Worm (Caenorhabditis elegans) whole organism, young adult: Measurements from ENCODE around the gene mtm-5.

Experiments
- B0035.1 ChIP-seq: sonication (generic microtip); optimal IDR thresholded peaks from 2 replicates; lab custom pipeline; 2016; ENCODE audit warnings: missing genetic modification characterization, mild to moderate bottlenecking, missing compliant biosample characterization, missing genotype, missing genetic modification reagents
- B0336.3 ChIP-seq: fragments of 200-800 bp; sonication (Bioruptor generic); IDR thresholded peaks from 2 replicates; pipeline ENCODE4 v1.3.6; 2022; ENCODE audit warnings: missing genetic modification characterization, missing compliant biosample characterization
- C17E4.6 ChIP-seq: fragments of 200-800 bp; sonication (Bioruptor generic); IDR thresholded peaks from 2 replicates; pipeline ENCODE4 v1.3.6; 2022; ENCODE audit warnings: missing genetic modification reagents, missing genetic modification characterization, missing compliant biosample characterization
- F10E7.11 ChIP-seq: sonication (generic microtip); optimal IDR thresholded peaks from 2 replicates; lab custom pipeline; 2017; ENCODE audit warnings: mild to moderate bottlenecking, missing genetic modification characterization, moderate library complexity, missing compliant biosample characterization
- F37B4.10 ChIP-seq: fragments of 200-800 bp; sonication (Bioruptor generic); IDR thresholded peaks from 2 replicates; pipeline ENCODE4 v1.3.6; 2022; ENCODE audit warnings: missing genetic modification characterization, missing compliant biosample characterization
- F57A8.1 ChIP-seq: fragments of 200-800 bp; sonication (Bioruptor generic); optimal IDR thresholded peaks from 2 replicates; lab custom pipeline; 2018; ENCODE audit warnings: mild to moderate bottlenecking, missing genetic modification characterization, moderate library complexity, missing compliant biosample characterization
- F57C9.4 ChIP-seq: sonication (generic microtip); optimal IDR thresholded peaks from 2 replicates; lab custom pipeline; 2017; ENCODE audit warnings: mild to moderate bottlenecking, missing genetic modification characterization, missing compliant biosample characterization
- K12H6.12 ChIP-seq: fragments of 200-800 bp; sonication (Bioruptor generic); optimal IDR thresholded peaks from 2 replicates; lab custom pipeline; 2018; ENCODE audit warnings: mild to moderate bottlenecking, missing genetic modification characterization, missing compliant biosample characterization
- Y53F4B.3 ChIP-seq: fragments of 200-800 bp; sonication (Bioruptor generic); IDR thresholded peaks from 2 replicates; pipeline ENCODE4 v1.3.6; 2022; ENCODE audit warnings: missing genetic modification reagents, missing genetic modification characterization, missing compliant biosample characterization
- Y56A3A.18 ChIP-seq: fragments of 200-800 bp; sonication (Bioruptor generic); IDR thresholded peaks from 2 replicates; pipeline ENCODE4 v1.3.6; 2022; ENCODE audit warnings: missing genetic modification reagents, missing genetic modification characterization, missing compliant biosample characterization
- Y67H2A.10 ChIP-seq: fragments of 200-800 bp; sonication (Bioruptor generic); conservative IDR thresholded peaks from 2 replicates; pipeline ENCODE4 v1.3.6; 2022; ENCODE audit warnings: missing genetic modification reagents, missing genetic modification characterization, missing compliant biosample characterization
- Y79H2A.3 ChIP-seq: fragments of 200-800 bp; sonication (Bioruptor generic); conservative IDR thresholded peaks from 2 replicates; pipeline ENCODE4 v1.3.6; 2022; ENCODE audit warnings: missing genetic modification reagents, missing genetic modification characterization, missing compliant biosample characterization
- Y95B8A.8 ChIP-seq: fragments of 200-800 bp; sonication (Bioruptor generic); IDR thresholded peaks from 2 replicates; pipeline ENCODE4 v1.3.6; 2022; ENCODE audit warnings: missing genetic modification reagents, missing genetic modification characterization, missing compliant biosample characterization
- akir-1 ChIP-seq: fragments of 200-800 bp; sonication (Bioruptor generic); optimal IDR thresholded peaks from 2 replicates; lab custom pipeline; 2018; ENCODE audit warnings: mild to moderate bottlenecking, missing genetic modification characterization, moderate library complexity, missing compliant biosample characterization
- atf-7 ChIP-seq: sonication (generic microtip); optimal IDR thresholded peaks from 2 replicates; lab custom pipeline; 2017; ENCODE audit warnings: mild to moderate bottlenecking, missing genetic modification characterization, missing compliant biosample characterization
- attf-6 ChIP-seq: fragments of 200-800 bp; sonication (Bioruptor generic); IDR thresholded peaks from 2 replicates; pipeline ENCODE4 v1.3.6; 2022; ENCODE audit warnings: missing genetic modification reagents, missing genetic modification characterization, missing compliant biosample characterization
- ceh-100 ChIP-seq: fragments of 200-800 bp; sonication (Bioruptor generic); IDR thresholded peaks from 2 replicates; pipeline ENCODE4 v1.3.6; 2022; ENCODE audit warnings: missing genetic modification reagents, missing genetic modification characterization, missing compliant biosample characterization
- ceh-91 ChIP-seq: fragments of 200-800 bp; sonication (Bioruptor generic); IDR thresholded peaks from 2 replicates; pipeline ENCODE4 v1.3.6; 2022; ENCODE audit warnings: missing genetic modification reagents, missing genetic modification characterization, missing compliant biosample characterization
- dox-1 ChIP-seq: fragments of 200-800 bp; sonication (Bioruptor generic); IDR thresholded peaks from 2 replicates; pipeline ENCODE4 v1.3.6; 2022; ENCODE audit warnings: missing genetic modification reagents, missing genetic modification characterization, missing compliant biosample characterization
- egl-18 ChIP-seq: fragments of 200-800 bp; sonication (Bioruptor generic); IDR thresholded peaks from 2 replicates; pipeline ENCODE4 v1.3.6; 2022; ENCODE audit warnings: missing genetic modification reagents, missing genetic modification characterization, missing compliant biosample characterization
- egrh-3 ChIP-seq: fragments of 200-800 bp; sonication (Bioruptor generic); IDR thresholded peaks from 2 replicates; pipeline ENCODE4 v1.3.6; 2022; ENCODE audit warnings: missing genetic modification reagents, missing genetic modification characterization, missing compliant biosample characterization
- ets-4 ChIP-seq: fragments of 200-800 bp; sonication (Bioruptor generic); optimal IDR thresholded peaks from 2 replicates; lab custom pipeline; 2018; ENCODE audit warnings: mild to moderate bottlenecking, missing genetic modification characterization, missing compliant biosample characterization
- gei-17 ChIP-seq: fragments of 200-800 bp; sonication (Bioruptor generic); optimal IDR thresholded peaks from 2 replicates; lab custom pipeline; 2018; ENCODE audit warnings: mild to moderate bottlenecking, missing genetic modification characterization, missing compliant biosample characterization
- hlh-26 ChIP-seq: fragments of 200-800 bp; sonication (Bioruptor generic); conservative IDR thresholded peaks from 2 replicates; pipeline ENCODE4 v1.3.6; 2022; ENCODE audit warnings: missing genetic modification reagents, missing genetic modification characterization, missing compliant biosample characterization
- hsf-1 ChIP-seq: fragments of 200-800 bp; sonication (Bioruptor generic); IDR thresholded peaks from 2 replicates; pipeline ENCODE4 v1.3.6; 2022; ENCODE audit warnings: missing genetic modification reagents, missing genetic modification characterization, missing compliant biosample characterization
- let-526 ChIP-seq: fragments of 200-800 bp; sonication (Bioruptor generic); IDR thresholded peaks from 2 replicates; pipeline ENCODE4 v1.3.6; 2022; ENCODE audit warnings: missing genetic modification reagents, missing genetic modification characterization, missing compliant biosample characterization
- let-607 ChIP-seq, 2 experiments: fragments of 200-800 bp in 1 of 2; sonication (Bioruptor generic) in 1 of 2; sonication (generic microtip) in 1 of 2; optimal IDR thresholded peaks; 2 replicates each; lab custom pipeline; 2016 to 2018; ENCODE audit warnings: mild to moderate bottlenecking in 2 of 2, missing compliant biosample characterization in 2 of 2, missing genetic modification characterization in 2 of 2, moderate library complexity in 2 of 2, missing genotype in 1 of 2
- lin-35 ChIP-seq, 3 experiments: fragments of 150-350 bp in 2 of 3; sonication (generic microtip) in 1 of 3; optimal IDR thresholded peaks; 2 replicates each; lab custom pipeline; 2014 to 2018; ENCODE audit warnings: missing biosample characterization in 3 of 3, missing genetic modification characterization in 3 of 3, missing genetic modification reagents in 3 of 3
- lin-40 ChIP-seq: sonication (generic microtip); optimal IDR thresholded peaks from 2 replicates; lab custom pipeline; 2016; ENCODE audit warnings: missing genetic modification characterization, mild to moderate bottlenecking, missing compliant biosample characterization, missing genotype, missing genetic modification reagents
- lsy-27 ChIP-seq: sonication (generic microtip); optimal IDR thresholded peaks from 2 replicates; lab custom pipeline; 2017; ENCODE audit warnings: missing genetic modification characterization, mild to moderate bottlenecking, missing compliant biosample characterization, antibody characterized with exemption, missing genotype, borderline replicate concordance; ENCODE audit not compliant: insufficient read depth
- madf-8 ChIP-seq: fragments of 200-800 bp; sonication (Bioruptor generic); conservative IDR thresholded peaks from 2 replicates; pipeline ENCODE4 v1.3.6; 2022; ENCODE audit warnings: missing genetic modification reagents, missing genetic modification characterization, missing compliant biosample characterization
- mcd-1 ChIP-seq: fragments of 200-800 bp; sonication (Bioruptor generic); IDR thresholded peaks from 2 replicates; pipeline ENCODE4 v1.3.6; 2022; ENCODE audit warnings: missing genetic modification reagents, missing genetic modification characterization, missing compliant biosample characterization
- nfyb-1 ChIP-seq: fragments of 200-800 bp; sonication (Bioruptor generic); IDR thresholded peaks from 2 replicates; pipeline ENCODE4 v1.3.6; 2022; ENCODE audit warnings: missing genetic modification reagents, missing genetic modification characterization, missing compliant biosample characterization
- nhr-80 ChIP-seq: sonication (generic microtip); optimal IDR thresholded peaks from 2 replicates; lab custom pipeline; 2016; ENCODE audit warnings: missing genetic modification characterization, missing compliant biosample characterization
- pbrm-1 ChIP-seq: fragments of 200-800 bp; sonication (Bioruptor generic); IDR thresholded peaks from 2 replicates; pipeline ENCODE4 v1.3.6; 2022; ENCODE audit warnings: missing genetic modification reagents, missing genetic modification characterization, missing compliant biosample characterization
- sdz-38 ChIP-seq: sonication (generic microtip); optimal IDR thresholded peaks from 2 replicates; lab custom pipeline; 2016; ENCODE audit warnings: missing genotype, missing genetic modification characterization, missing compliant biosample characterization
- sea-2 ChIP-seq: fragments of 200-800 bp; sonication (Bioruptor generic); IDR thresholded peaks from 2 replicates; pipeline ENCODE4 v1.3.6; 2022; ENCODE audit warnings: missing genetic modification characterization, missing compliant biosample characterization
- snpc-1.1 ChIP-seq: sonication (generic microtip); optimal IDR thresholded peaks from 2 replicates; lab custom pipeline; 2017; ENCODE audit warnings: missing genetic modification characterization, mild to moderate bottlenecking, missing compliant biosample characterization, antibody characterized with exemption, moderate library complexity, missing genotype, missing genetic modification reagents; ENCODE audit not compliant: insufficient read depth
- sptf-2 ChIP-seq: fragments of 200-800 bp; sonication (Bioruptor generic); optimal IDR thresholded peaks from 2 replicates; lab custom pipeline; 2018; ENCODE audit warnings: mild to moderate bottlenecking, missing genetic modification characterization, missing compliant biosample characterization
- unc-130 ChIP-seq: sonication (generic microtip); optimal IDR thresholded peaks from 2 replicates; lab custom pipeline; 2016; ENCODE audit warnings: missing genetic modification reagents, missing genetic modification characterization, missing compliant biosample characterization
- unc-62 ChIP-seq: fragments of 150-350 bp; optimal IDR thresholded peaks from 2 replicates; lab custom pipeline; 2014; ENCODE audit warnings: missing biosample characterization, missing genetic modification reagents, missing genetic modification characterization
- xnd-1 ChIP-seq: sonication (generic microtip); optimal IDR thresholded peaks from 2 replicates; lab custom pipeline; 2016; ENCODE audit warnings: missing genotype, missing genetic modification reagents, missing genetic modification characterization, missing compliant biosample characterization
- zim-3 ChIP-seq: sonication (generic microtip); optimal IDR thresholded peaks from 2 replicates; lab custom pipeline; 2017; ENCODE audit warnings: mild to moderate bottlenecking, missing genetic modification characterization, moderate library complexity, missing compliant biosample characterization
- ztf-18 ChIP-seq: sonication (generic microtip); optimal IDR thresholded peaks from 2 replicates; lab custom pipeline; 2016; ENCODE audit warnings: missing genotype, mild to moderate bottlenecking, missing genetic modification characterization, missing compliant biosample characterization
- ztf-25 ChIP-seq: fragments of 200-800 bp; sonication (Bioruptor generic); IDR thresholded peaks from 2 replicates; pipeline ENCODE4 v1.3.6; 2022; ENCODE audit warnings: missing genetic modification reagents, missing genetic modification characterization, missing compliant biosample characterization
- ztf-6 ChIP-seq: fragments of 200-800 bp; sonication (Bioruptor generic); IDR thresholded peaks from 2 replicates; pipeline ENCODE4 v1.3.6; 2022; ENCODE audit warnings: missing genetic modification reagents, missing genetic modification characterization, missing compliant biosample characterization

mtm-5 gene

DNA sequence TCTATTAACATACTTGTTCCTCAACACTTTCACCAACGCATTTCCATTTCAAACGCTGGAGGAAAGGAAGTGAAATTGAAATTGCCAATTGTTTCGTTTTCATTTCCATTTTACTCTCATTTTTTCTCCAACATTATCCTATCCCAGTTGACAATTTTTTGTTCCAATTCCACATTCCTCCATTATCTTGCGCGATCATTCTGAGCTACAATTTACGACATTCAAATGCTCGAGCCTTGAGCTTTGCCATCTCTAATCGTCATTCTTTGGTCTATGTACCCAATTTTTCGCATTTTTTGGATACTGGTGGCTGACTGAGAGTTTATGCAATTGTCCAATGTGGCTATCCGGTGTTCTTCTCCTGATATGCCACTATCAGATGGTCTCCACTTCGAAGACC, 6.4 kb upstream of the mtm-5 start, which contains the start of gene Y34B4A.10:
Y34B4A.10 (plus strand) TSS at position 301 of the 400 bp plus-strand sequence.
- no peak for TF ChIP-seq dox-1 (GFP tag; lab: Robert Waterston, UW)
- no peak for TF ChIP-seq egrh-3 (GFP tag; lab: Robert Waterston, UW)
- TF ChIP-seq B0336.3 (GFP tag; lab: Robert Waterston, UW), result no peak
- TF ChIP-seq B0035.1, result no peak
- TF ChIP-seq Y56A3A.18, result no peak
- TF ChIP-seq nhr-80, result no peak
- TF ChIP-seq ztf-25, result no peak
- TF ChIP-seq let-526 (GFP tag; lab: Robert Waterston, UW), result no peak
- TF ChIP-seq lsy-27 (tag; lab: Kevin White, UChicago), result no peak
- no peak for TF ChIP-seq egl-18
- TF ChIP-seq K12H6.12 (tag; lab: Kevin White, UChicago), result no peak
- no peak for TF ChIP-seq nfyb-1
- TF ChIP-seq ceh-100 (GFP tag; lab: Robert Waterston, UW), result no peak
- no peak for TF ChIP-seq zim-3 (tag; lab: Kevin White, UChicago)
- no peak for TF ChIP-seq hsf-1 (GFP tag; lab: Robert Waterston, UW)
- TF ChIP-seq, all 124 proteins: peak for 0

DNA sequence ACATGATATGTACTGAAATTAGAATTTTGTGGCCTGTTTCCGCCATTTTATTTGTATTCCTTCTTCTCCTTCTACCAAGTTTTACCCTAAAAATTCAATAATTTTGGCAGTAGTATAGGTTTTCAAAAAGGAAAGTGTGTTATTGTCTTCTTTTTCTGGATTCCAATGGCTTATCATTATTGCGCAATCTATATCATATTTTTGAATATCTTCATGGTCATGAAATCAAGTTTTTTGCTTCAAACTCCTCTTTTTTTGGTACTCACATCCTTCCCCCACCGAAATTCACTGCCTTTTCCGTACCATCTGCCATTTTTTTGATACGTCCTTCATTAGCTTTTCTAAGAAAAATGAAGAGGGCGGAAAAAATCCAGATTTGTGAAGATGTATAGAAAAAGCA, 5.5 kb upstream of the mtm-5 start:
- no peak for TF ChIP-seq F57A8.1
- TF ChIP-seq sdz-38 (tag; lab: Kevin White, UChicago), result no peak
- TF ChIP-seq ets-4 (GFP tag; lab: Kevin White, UChicago), result no peak
- no peak for TF ChIP-seq sptf-2
- TF ChIP-seq F57C9.4, result no peak
- no peak for TF ChIP-seq Y95B8A.8 (GFP tag; lab: Robert Waterston, UW)
- TF ChIP-seq C17E4.6 (GFP tag; lab: Robert Waterston, UW), result no peak

DNA sequence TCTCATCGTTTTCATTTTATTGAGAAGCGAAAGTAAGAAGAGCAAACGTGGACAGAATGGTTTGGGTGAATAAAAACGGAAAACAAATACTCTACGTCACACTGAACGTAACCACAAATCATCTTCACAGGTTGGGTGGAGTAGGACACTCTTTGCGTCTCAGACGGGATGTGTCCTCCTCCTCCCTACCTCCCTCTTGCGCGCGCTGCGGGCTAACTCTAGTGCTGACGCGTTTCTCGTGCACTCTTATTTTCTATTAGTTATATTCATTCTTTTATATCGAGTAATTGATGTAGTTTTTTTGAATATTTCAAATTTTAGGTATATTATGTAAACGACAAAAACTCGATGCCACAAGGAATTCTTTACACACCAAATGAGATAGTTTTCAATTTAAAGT, 833 bp upstream of the mtm-5 start, which contains the start of gene Y34B4A.7:
Y34B4A.7 (plus strand) TSS at position 297 of the 400 bp plus-strand sequence.
- TF ChIP-seq sptf-2 (no peak), attf-6 (GFP tag; lab: Robert Waterston, UW) (no peak), F37B4.10 (no peak), gei-17 (GFP tag; lab: Kevin White, UChicago) (no peak), akir-1 (GFP tag; lab: Kevin White, UChicago) (no peak), ztf-25 (no peak), unc-130 (GFP tag; lab: Kevin White, UChicago) (no peak), let-607 (tag; optimal IDR thresholded peaks at IDR 0.05; lab: Kevin White, UChicago) (peak in 1 of 2 experiments; percentile 37), mcd-1 (GFP tag; lab: Robert Waterston, UW) (peak; percentile 53), Y53F4B.3 (no peak), Y79H2A.3 (GFP tag; lab: Robert Waterston, UW) (no peak), Y67H2A.10 (GFP tag; lab: Robert Waterston, UW) (no peak), snpc-1.1 (tag; lab: Kevin White, UChicago) (no peak), F10E7.11 (no peak), ztf-18 (peak; percentile 92), xnd-1 (no peak), lin-40 (tag; lab: Kevin White, UChicago) (peak; percentile 47), F57A8.1 (no peak), lin-35 (GFP tag; optimal IDR thresholded peaks at IDR 0.05; lab: Kevin White, UChicago) (no peak), madf-8 (GFP tag; lab: Robert Waterston, UW) (no peak), pbrm-1 (no peak), F57C9.4 (no peak), sea-2 (GFP tag; lab: Robert Waterston, UW) (no peak), unc-62 (GFP tag; lab: Kevin White, UChicago) (no peak), atf-7 (tag; lab: Kevin White, UChicago) (no peak), ztf-6 (no peak), nhr-80 (peak; percentile 35), hlh-26 (no peak), nfyb-1 (0 out of 2 replicates have a peak, but pooled peaks have one; percentile 39), ceh-91 (GFP tag; lab: Robert Waterston, UW) (no peak)
